Worm (Caenorhabditis elegans) whole organism, L4/young adult: ENCODE results near the gene gtap-2.

Experiments
- W03F9.2 ChIP-seq: fragments of 150-350 bp; optimal IDR thresholded peaks from 2 replicates; lab custom pipeline; 2014; ENCODE audit warnings: missing biosample characterization, missing genetic modification characterization
- dao-5 ChIP-seq: sonication (generic microtip); optimal IDR thresholded peaks from 2 replicates; lab custom pipeline; 2016; ENCODE audit warnings: missing genotype, missing genetic modification characterization, moderate library complexity, missing compliant biosample characterization

ce11 chrIII:9822942-9823341, 14.6 kb downstream of the gtap-2 start, which contains the start of gene arl-5:
- TF ChIP-seq W03F9.2 (tag; lab: Kevin White, UChicago) = no peak
- no peak for TF ChIP-seq dao-5 (tag; lab: Kevin White, UChicago)
